Worm (Caenorhabditis elegans) whole organism, L4 larva: ENCODE data around the gene clc-22.

ENCODE experiments used
- F49E8.2 ChIP-seq: sonication (generic microtip); optimal IDR thresholded peaks from 2 replicates; lab custom pipeline; 2016; ENCODE audit warnings: missing compliant biosample characterization, mild to moderate bottlenecking, missing genetic modification characterization, borderline replicate concordance
- aly-2 ChIP-seq: sonication (generic microtip); optimal IDR thresholded peaks from 2 replicates; lab custom pipeline; 2018; ENCODE audit warnings: missing biosample characterization, missing genetic modification characterization
- set-16 ChIP-seq: fragments of 200-800 bp; sonication (Bioruptor generic); IDR thresholded peaks from 2 replicates; pipeline ENCODE4 v1.3.6; 2022; ENCODE audit warnings: missing genetic modification reagents, missing genetic modification characterization, missing compliant biosample characterization
- zag-1 ChIP-seq: fragments of 150-350 bp; optimal IDR thresholded peaks from 2 replicates; lab custom pipeline; 2014; ENCODE audit warnings: missing biosample characterization, missing genetic modification characterization

DNA sequence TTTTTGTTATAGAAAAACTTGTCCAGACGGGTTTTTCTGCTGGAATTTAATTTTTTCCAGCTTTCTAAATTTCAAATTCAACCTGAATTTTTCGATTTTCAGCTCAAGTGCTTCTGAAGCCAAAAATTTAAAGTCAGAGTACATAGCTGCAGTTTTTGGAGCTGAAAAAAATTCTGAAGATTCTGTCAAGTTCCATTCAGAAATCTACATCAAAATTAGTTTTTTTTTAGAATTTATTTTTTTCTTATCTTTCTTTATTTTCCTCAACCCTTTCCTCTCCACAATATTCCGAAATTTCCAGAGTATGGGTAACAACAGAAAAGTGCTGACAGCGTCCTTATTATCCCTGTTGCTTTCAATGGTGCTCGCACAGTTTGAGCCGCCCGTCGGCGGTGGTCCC lies 32.4 kb upstream of the clc-22 start, which contains the start of gene K07D4.9:
- TF ChIP-seq F49E8.2 (tag; lab: Kevin White, UChicago) (no peak), set-16 (GFP tag; lab: Robert Waterston, UW) (no peak), aly-2 (no peak), zag-1 (no peak)
